Worm (Caenorhabditis elegans) whole organism, midembryonic: ENCODE results near the gene hst-3.2.

Experiments used
- T22C8.4 ChIP-seq: fragments of 200-800 bp; sonication (Bioruptor generic); IDR thresholded peaks from 2 replicates; pipeline ENCODE4 v1.3.6; 2022; ENCODE audit warnings: missing genetic modification characterization, missing compliant biosample characterization
- cog-1 ChIP-seq: sonication (generic microtip); optimal IDR thresholded peaks from 2 replicates; lab custom pipeline; 2016; ENCODE audit warnings: missing genetic modification characterization, missing compliant biosample characterization
- flt-1 ChIP-seq: fragments of 200-800 bp; sonication (Bioruptor generic); IDR thresholded peaks from 2 replicates; pipeline ENCODE4 v1.3.6; 2022; ENCODE audit warnings: missing genetic modification characterization, missing compliant biosample characterization
- klf-2 ChIP-seq: fragments of 200-800 bp; sonication (Bioruptor generic); conservative IDR thresholded peaks from 2 replicates; pipeline ENCODE4 v1.3.6; 2022; ENCODE audit warnings: missing genetic modification reagents, missing genetic modification characterization, missing compliant biosample characterization
- med-1 ChIP-seq: sonication (generic microtip); optimal IDR thresholded peaks from 2 replicates; lab custom pipeline; 2017; ENCODE audit warnings: missing genetic modification characterization, mild to moderate bottlenecking, missing compliant biosample characterization, antibody characterized with exemption, missing genetic modification reagents; ENCODE audit not compliant: insufficient read depth
- tab-1 ChIP-seq: fragments of 200-800 bp; sonication (Bioruptor generic); IDR thresholded peaks from 2 replicates; pipeline ENCODE4 v1.3.6; 2022; ENCODE audit warnings: missing genetic modification characterization, missing compliant biosample characterization
- ztf-23 ChIP-seq: fragments of 200-800 bp; sonication (Bioruptor generic); IDR thresholded peaks from 2 replicates; pipeline ENCODE4 v1.3.6; 2022; ENCODE audit warnings: missing genetic modification reagents, missing genetic modification characterization, missing compliant biosample characterization
- ztf-29 ChIP-seq: fragments of 200-800 bp; sonication (Bioruptor generic); IDR thresholded peaks from 2 replicates; pipeline ENCODE4 v1.3.6; 2022; ENCODE audit warnings: missing genetic modification reagents, missing genetic modification characterization, missing compliant biosample characterization

DNA sequence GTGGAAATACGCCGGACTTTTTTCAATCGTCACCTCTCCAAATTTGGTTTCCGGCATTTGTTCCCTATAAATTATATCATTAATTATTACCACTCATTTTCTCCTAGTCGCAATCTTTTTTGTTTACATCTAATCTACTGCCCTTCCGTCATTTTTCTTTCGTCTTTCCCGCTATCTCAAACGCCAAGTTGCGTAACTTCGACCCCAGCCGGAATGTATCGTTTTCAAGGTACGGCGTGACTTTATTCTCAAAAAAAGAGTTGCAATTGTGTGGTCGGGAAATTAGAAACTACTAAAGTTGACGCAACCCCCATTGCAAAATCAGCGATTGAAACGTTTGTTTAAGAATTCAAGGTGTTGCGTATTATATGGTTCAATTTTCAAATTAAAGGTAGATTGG is 4.3 kb downstream of the hst-3.2 start:
- no peak for TF ChIP-seq tab-1 (GFP tag; lab: Robert Waterston, UW)
- no peak for TF ChIP-seq ztf-23 (GFP tag; lab: Robert Waterston, UW)
- no peak for TF ChIP-seq flt-1 (GFP tag; lab: Robert Waterston, UW)
- no peak for TF ChIP-seq ztf-29 (GFP tag; lab: Robert Waterston, UW)
- TF ChIP-seq med-1: no peak
- TF ChIP-seq T22C8.4 (GFP tag; lab: Robert Waterston, UW): no peak
- no peak for TF ChIP-seq klf-2 (GFP tag; lab: Robert Waterston, UW)
- no peak for TF ChIP-seq cog-1 (tag; lab: Kevin White, UChicago)
